Worm (Caenorhabditis elegans) whole organism, L2 larva: ENCODE measurements around the gene him-14.

Source experiments
- ceh-16 ChIP-seq: fragments of 150-350 bp; optimal IDR thresholded peaks from 2 replicates; lab custom pipeline; 2014; ENCODE audit warnings: missing biosample characterization, missing genetic modification characterization
- crh-2 ChIP-seq: sonication (generic microtip); optimal IDR thresholded peaks from 2 replicates; lab custom pipeline; 2017; ENCODE audit warnings: missing biosample characterization, missing genetic modification characterization
- elt-1 ChIP-seq: fragments of 150-350 bp; optimal IDR thresholded peaks from 2 replicates; lab custom pipeline; 2014; ENCODE audit warnings: missing biosample characterization, missing genetic modification characterization
- elt-3 ChIP-seq: sonication (generic microtip); optimal IDR thresholded peaks from 2 replicates; lab custom pipeline; 2017; ENCODE audit warnings: missing biosample characterization, missing genetic modification characterization
- mab-5 ChIP-seq: fragments of 150-350 bp; optimal IDR thresholded peaks from 2 replicates; lab custom pipeline; 2014; ENCODE audit warnings: missing biosample characterization, missing genetic modification characterization
- mdl-1 ChIP-seq, 2 experiments: fragments of 150-350 bp in 1 of 2; sonication (generic microtip) in 1 of 2; optimal IDR thresholded peaks; 2 replicates each; lab custom pipeline; 2017; ENCODE audit warnings: missing biosample characterization in 2 of 2, missing genetic modification characterization in 2 of 2
- nhr-237 ChIP-seq: fragments of 150-350 bp; optimal IDR thresholded peaks from 2 replicates; lab custom pipeline; 2014; ENCODE audit warnings: missing biosample characterization, missing genetic modification characterization
- skn-1 ChIP-seq: sonication (generic microtip); optimal IDR thresholded peaks from 2 replicates; lab custom pipeline; 2017; ENCODE audit warnings: missing biosample characterization, missing genetic modification characterization

DNA sequence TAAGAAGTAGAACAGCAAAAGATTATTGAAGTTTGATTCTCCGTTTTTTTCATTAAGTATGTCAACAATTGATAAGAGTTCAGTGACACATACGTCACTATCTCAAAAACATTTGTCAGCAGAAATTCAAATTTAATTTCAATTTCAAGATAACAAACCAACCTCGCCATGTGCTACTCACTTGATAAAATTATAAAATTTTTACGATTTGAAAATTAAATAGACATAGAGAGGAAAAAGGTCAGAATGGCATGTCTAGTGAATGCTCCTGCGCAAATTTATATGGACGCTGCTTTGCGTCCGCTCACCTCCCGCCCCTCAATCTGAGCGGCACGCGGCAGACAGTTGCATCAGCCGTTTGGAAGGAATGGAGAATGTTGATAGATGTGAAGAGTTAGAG, 9.6 kb downstream of the him-14 start:
- TF ChIP-seq mdl-1 (tag; optimal IDR thresholded peaks at IDR 0.05; lab: Kevin White, UChicago) (no peak), elt-3 (tag; lab: Kevin White, UChicago) (no peak), elt-1 (tag; lab: Kevin White, UChicago) (no peak), nhr-237 (tag; lab: Kevin White, UChicago) (no peak), skn-1 (tag; lab: Kevin White, UChicago) (peak; percentile 92), mab-5 (no peak), ceh-16 (tag; lab: Kevin White, UChicago) (no peak), crh-2 (peak; percentile 58)
